Worm (Caenorhabditis elegans): Measurements from ENCODE around the gene K12D12.5.

ce11 chrII:11842317-11842716 lies 18.5 kb upstream of the K12D12.5 start, which contains the start of gene T27D12.1:
- TF ChIP-seq sdz-12 (GFP tag; optimal IDR thresholded peaks at IDR 0.05) (no peak), dve-1 (tag; optimal IDR thresholded peaks at IDR 0.05; ENCODE audit: insufficient read depth) (no peak), pqm-1 (tag; optimal IDR thresholded peaks at IDR 0.05) (no peak), nhr-77 (tag; optimal IDR thresholded peaks at IDR 0.05) (no peak), nhr-76 (tag; optimal IDR thresholded peaks at IDR 0.05) (no peak), mdl-1 (tag; optimal IDR thresholded peaks at IDR 0.05) (no peak), jun-1 (tag; optimal IDR thresholded peaks at IDR 0.05) (no peak), unc-62 (GFP tag; optimal IDR thresholded peaks at IDR 0.05 in 1 of 2) (no peak), unc-62 (tag; optimal IDR thresholded peaks at IDR 0.05) (no peak), unc-130 (GFP tag; optimal IDR thresholded peaks at IDR 0.05) (no peak), zfp-3 (GFP tag; conservative IDR thresholded peaks at IDR 0.05) (no peak), dmd-9 (GFP tag; IDR thresholded peaks at IDR 0.05) (no peak), daf-12 (tag; optimal IDR thresholded peaks at IDR 0.05) (no peak), Y5F2A.4 (GFP tag; optimal IDR thresholded peaks at IDR 0.05) (no peak), skn-1 (tag; optimal IDR thresholded peaks at IDR 0.05) (no peak)
